Worm (Caenorhabditis elegans): ENCODE measurements around the gene F56D6.8.

DNA sequence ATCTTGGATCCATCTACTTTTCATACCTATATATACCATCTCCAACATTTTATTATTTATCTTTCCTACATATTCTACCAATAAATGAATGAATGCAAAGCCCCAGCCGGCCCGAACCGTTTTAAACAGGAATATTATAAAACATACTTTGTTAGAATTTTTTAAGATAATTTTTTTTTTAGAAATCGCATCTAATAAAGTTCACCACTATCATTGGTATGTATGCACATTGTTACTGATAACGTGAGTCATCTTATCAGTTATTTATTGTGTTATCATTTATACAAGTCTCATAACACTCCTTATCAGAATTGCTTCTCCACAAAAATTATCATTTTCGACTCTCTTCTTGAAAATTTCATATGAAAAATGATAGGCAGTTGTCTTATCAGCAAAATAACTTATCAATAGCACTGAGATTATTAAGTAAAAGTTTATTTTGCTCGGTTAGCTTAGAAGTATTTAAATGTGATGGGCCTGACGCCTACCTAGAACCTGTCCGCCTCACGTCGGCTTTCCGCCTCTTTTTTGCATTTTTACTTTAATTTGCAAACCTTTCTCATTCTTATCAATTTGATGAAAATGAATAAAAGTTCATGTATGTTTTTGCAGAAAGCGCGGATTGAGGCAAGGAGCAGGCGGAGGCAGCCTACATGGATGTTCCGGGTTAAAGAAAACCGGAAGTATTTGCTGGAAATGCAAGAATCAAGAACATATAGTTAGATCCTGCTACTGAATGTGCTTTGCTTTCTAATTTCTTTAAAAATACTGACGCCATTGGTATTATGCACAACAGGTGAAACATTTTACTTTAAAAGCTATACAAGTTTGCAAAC lies 5.7 kb upstream of the F56D6.8 start, which contains the start of gene srz-62:
- peak in 1 of 2 experiments; percentile 70 for TF ChIP-seq mdl-1 (tag; optimal IDR thresholded peaks at IDR 0.05)
- peak in 1 of 2 experiments; percentile 63 for TF ChIP-seq unc-62 (GFP tag; optimal IDR thresholded peaks at IDR 0.05 in 1 of 2)
- no peak for TF ChIP-seq unc-62 (tag; optimal IDR thresholded peaks at IDR 0.05)
- no peak for TF ChIP-seq nhr-237 (tag; optimal IDR thresholded peaks at IDR 0.05)
- TF ChIP-seq spr-3 (GFP tag; optimal IDR thresholded peaks at IDR 0.05) = no peak

Measured in whole organism, L4 larva.